Worm (Caenorhabditis elegans) whole organism, late embryonic: ENCODE data around the gene C46A5.1.

Experiments used
- F13H6.1 ChIP-seq: sonication (generic microtip); optimal IDR thresholded peaks from 2 replicates; lab custom pipeline; 2016; ENCODE audit warnings: missing genetic modification characterization, missing compliant biosample characterization
- Y22D7AL.16 ChIP-seq: sonication (generic microtip); optimal IDR thresholded peaks from 2 replicates; lab custom pipeline; 2016; ENCODE audit warnings: missing genetic modification characterization, missing compliant biosample characterization
- ahr-1 ChIP-seq: sonication (generic microtip); optimal IDR thresholded peaks from 2 replicates; lab custom pipeline; 2016; ENCODE audit warnings: missing genetic modification characterization, missing compliant biosample characterization
- ama-1 ChIP-seq: fragments of 150-350 bp; optimal IDR thresholded peaks from 2 replicates; lab custom pipeline; 2014
- ceh-34 ChIP-seq: sonication (generic microtip); optimal IDR thresholded peaks from 2 replicates; lab custom pipeline; 2016; ENCODE audit warnings: mild to moderate bottlenecking, missing genetic modification characterization, missing compliant biosample characterization
- dmd-4 ChIP-seq: sonication (generic microtip); optimal IDR thresholded peaks from 2 replicates; lab custom pipeline; 2016; ENCODE audit warnings: borderline replicate concordance, missing genetic modification characterization, missing compliant biosample characterization
- elt-4 ChIP-seq: sonication (generic microtip); optimal IDR thresholded peaks from 2 replicates; lab custom pipeline; 2016; ENCODE audit warnings: missing genetic modification characterization, missing compliant biosample characterization
- odd-2 ChIP-seq: sonication (generic microtip); optimal IDR thresholded peaks from 2 replicates; lab custom pipeline; 2017; ENCODE audit warnings: antibody characterized with exemption, mild to moderate bottlenecking, missing genetic modification characterization, missing compliant biosample characterization
- pag-3 ChIP-seq: sonication (generic microtip); optimal IDR thresholded peaks from 2 replicates; lab custom pipeline; 2016; ENCODE audit warnings: missing compliant biosample characterization, missing genetic modification characterization, borderline replicate concordance
- sdc-2 ChIP-seq: sonication (generic microtip); optimal IDR thresholded peaks from 2 replicates; lab custom pipeline; 2016; ENCODE audit warnings: missing genotype, missing genetic modification characterization, missing compliant biosample characterization

ce11 chrIV:7794709-7795108, 31.0 kb downstream of the C46A5.1 start, which contains the start of gene ntp-1:
- TF ChIP-seq elt-4 (tag; lab: Kevin White, UChicago) (no peak), pag-3 (no peak), ceh-34 (tag; lab: Kevin White, UChicago) (no peak), dmd-4 (tag; lab: Kevin White, UChicago) (no peak), ahr-1 (tag; lab: Kevin White, UChicago) (no peak), sdc-2 (tag; lab: Kevin White, UChicago) (no peak), odd-2 (no peak), ama-1 (no peak), Y22D7AL.16 (tag; lab: Kevin White, UChicago) (no peak), F13H6.1 (tag; lab: Kevin White, UChicago) (no peak)
